Fruit fly (Drosophila melanogaster) whole organism, prepupa: ENCODE measurements around the gene Abd-B.

Experiments used
- CG10631 ChIP-seq: fragments of 200-800 bp; sonication (Bioruptor generic); optimal IDR thresholded peaks from 2 replicates; lab custom pipeline; 2016; ENCODE audit warnings: missing biosample characterization, missing genetic modification characterization
- CG1621 ChIP-seq: fragments of 200-800 bp; sonication (Bioruptor generic); optimal IDR thresholded peaks from 3 replicates; lab custom pipeline; 2018; ENCODE audit warnings: missing biosample characterization, mild to moderate bottlenecking, missing genetic modification characterization
- CG6808 ChIP-seq: fragments of 200-800 bp; sonication (Bioruptor generic); optimal IDR thresholded peaks from 3 replicates; lab custom pipeline; 2017; ENCODE audit warnings: missing biosample characterization, missing genetic modification characterization, mild to moderate bottlenecking, moderate library complexity, missing genetic modification reagents
- CG6854 ChIP-seq: fragments of 200-800 bp; sonication (Bioruptor generic); optimal IDR thresholded peaks from 2 replicates; lab custom pipeline; 2017; ENCODE audit warnings: missing biosample characterization, mild to moderate bottlenecking, missing genetic modification characterization
- CG9139 ChIP-seq: fragments of 200-800 bp; sonication (Bioruptor generic); optimal IDR thresholded peaks from 3 replicates; lab custom pipeline; 2017; ENCODE audit warnings: missing biosample characterization, mild to moderate bottlenecking, missing genetic modification characterization
- Gug ChIP-seq: fragments of 200-800 bp; sonication (Bioruptor generic); IDR thresholded peaks from 2 replicates; pipeline ENCODE4 v1.3.6; 2022; ENCODE audit warnings: missing biosample characterization, missing genetic modification characterization
- OdsH ChIP-seq: fragments of 200-800 bp; sonication (Bioruptor generic); optimal IDR thresholded peaks from 3 replicates; lab custom pipeline; 2016; ENCODE audit warnings: missing biosample characterization, missing genetic modification characterization
- Sox15 ChIP-seq: fragments of 200-800 bp; sonication (Bioruptor generic); optimal IDR thresholded peaks from 3 replicates; lab custom pipeline; 2016; ENCODE audit warnings: missing biosample characterization, missing genetic modification characterization
- fkh ChIP-seq: fragments of 200-800 bp; sonication (Bioruptor generic); optimal IDR thresholded peaks from 3 replicates; lab custom pipeline; 2017; ENCODE audit warnings: missing biosample characterization, mild to moderate bottlenecking, missing genetic modification characterization, moderate library complexity
- net ChIP-seq: fragments of 200-800 bp; sonication (Bioruptor generic); optimal IDR thresholded peaks from 3 replicates; lab custom pipeline; 2016; ENCODE audit warnings: missing biosample characterization, missing genetic modification characterization
- salr ChIP-seq, 2 experiments: fragments of 200-800 bp; sonication (Bioruptor generic); optimal IDR thresholded peaks; 3 replicates each; lab custom pipeline; 2016 to 2018; ENCODE audit warnings: missing biosample characterization in 2 of 2, missing genetic modification characterization in 2 of 2, mild to moderate bottlenecking in 1 of 2
- vri ChIP-seq: fragments of 200-800 bp; sonication (Bioruptor generic); optimal IDR thresholded peaks from 3 replicates; lab custom pipeline; 2016; ENCODE audit warnings: missing biosample characterization, mild to moderate bottlenecking, missing genetic modification characterization

DNA sequence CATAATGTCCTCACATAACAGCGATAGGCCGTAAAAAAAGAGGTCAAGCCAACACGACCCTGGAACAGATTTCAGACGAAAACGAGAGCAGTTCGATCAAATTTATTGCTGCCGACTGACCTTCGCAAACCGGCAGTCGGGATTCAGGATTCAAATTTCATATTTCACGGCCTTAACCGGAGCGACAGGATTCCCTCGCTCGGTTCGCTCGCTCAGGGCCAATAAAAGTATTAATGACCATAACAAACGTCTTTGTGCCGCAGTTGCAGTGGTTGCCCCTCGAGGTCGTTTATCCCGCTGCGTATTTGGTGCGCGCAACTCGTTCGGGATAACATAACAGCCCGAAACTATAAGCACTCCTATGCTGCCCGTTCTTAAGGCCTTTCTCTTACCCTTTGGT is 70.0 kb downstream of the Abd-B start:
- TF ChIP-seq Gug (GFP tag; lab: Robert Waterston, UW) (no peak), vri (GFP tag; lab: Kevin White, UChicago) (no peak), OdsH (GFP tag; lab: Kevin White, UChicago) (no peak), CG6854 (GFP tag; lab: Kevin White, UChicago) (no peak), net (GFP tag; lab: Kevin White, UChicago) (no peak), CG1621 (tag; lab: Kevin White, UChicago) (no peak), CG10631 (GFP tag; lab: Kevin White, UChicago) (no peak), salr (GFP tag; optimal IDR thresholded peaks at IDR 0.05; lab: Kevin White, UChicago) (no peak), CG6808 (GFP tag; lab: Kevin White, UChicago) (no peak), Sox15 (GFP tag; lab: Kevin White, UChicago) (no peak), fkh (GFP tag; lab: Kevin White, UChicago) (no peak), CG9139 (GFP tag; lab: Kevin White, UChicago) (no peak)
